Worm (Caenorhabditis elegans): ENCODE results near the gene F35F10.5.

DNA sequence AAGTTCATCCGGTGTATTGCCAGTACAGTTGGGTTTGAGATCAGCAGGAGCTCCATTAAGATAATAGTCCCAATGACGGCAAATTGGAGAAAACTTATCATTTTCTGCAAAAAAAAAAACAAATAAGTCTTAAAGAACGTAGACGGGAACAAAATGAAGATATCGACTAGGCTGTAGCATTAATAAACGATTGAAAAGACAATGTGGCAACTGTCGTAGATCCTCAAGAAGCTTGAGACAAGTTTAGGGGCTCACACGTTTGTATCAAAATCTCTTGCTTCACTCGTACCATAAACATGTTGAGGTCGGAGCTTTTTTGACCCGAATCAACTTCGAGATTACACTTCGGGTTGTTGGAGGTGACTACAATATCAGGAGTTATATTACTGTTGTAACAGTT is 35.3 kb downstream of the F35F10.5 start, which contains the start of gene F35F10.14:
- no peak for TF ChIP-seq aly-1 (tag; optimal IDR thresholded peaks at IDR 0.05)
- no peak for TF ChIP-seq hmg-4 (GFP tag; optimal IDR thresholded peaks at IDR 0.05)
